Worm (Caenorhabditis elegans) whole organism, L1 larva: ENCODE measurements around the gene srh-2.

ENCODE experiments used
- nhr-77 ChIP-seq: fragments of 150-350 bp; optimal IDR thresholded peaks from 2 replicates; lab custom pipeline; 2014; ENCODE audit warnings: missing biosample characterization, missing genetic modification characterization
- pqm-1 ChIP-seq: sonication (generic microtip); optimal IDR thresholded peaks from 3 replicates; lab custom pipeline; 2017; ENCODE audit warnings: missing biosample characterization, missing genetic modification characterization

DNA sequence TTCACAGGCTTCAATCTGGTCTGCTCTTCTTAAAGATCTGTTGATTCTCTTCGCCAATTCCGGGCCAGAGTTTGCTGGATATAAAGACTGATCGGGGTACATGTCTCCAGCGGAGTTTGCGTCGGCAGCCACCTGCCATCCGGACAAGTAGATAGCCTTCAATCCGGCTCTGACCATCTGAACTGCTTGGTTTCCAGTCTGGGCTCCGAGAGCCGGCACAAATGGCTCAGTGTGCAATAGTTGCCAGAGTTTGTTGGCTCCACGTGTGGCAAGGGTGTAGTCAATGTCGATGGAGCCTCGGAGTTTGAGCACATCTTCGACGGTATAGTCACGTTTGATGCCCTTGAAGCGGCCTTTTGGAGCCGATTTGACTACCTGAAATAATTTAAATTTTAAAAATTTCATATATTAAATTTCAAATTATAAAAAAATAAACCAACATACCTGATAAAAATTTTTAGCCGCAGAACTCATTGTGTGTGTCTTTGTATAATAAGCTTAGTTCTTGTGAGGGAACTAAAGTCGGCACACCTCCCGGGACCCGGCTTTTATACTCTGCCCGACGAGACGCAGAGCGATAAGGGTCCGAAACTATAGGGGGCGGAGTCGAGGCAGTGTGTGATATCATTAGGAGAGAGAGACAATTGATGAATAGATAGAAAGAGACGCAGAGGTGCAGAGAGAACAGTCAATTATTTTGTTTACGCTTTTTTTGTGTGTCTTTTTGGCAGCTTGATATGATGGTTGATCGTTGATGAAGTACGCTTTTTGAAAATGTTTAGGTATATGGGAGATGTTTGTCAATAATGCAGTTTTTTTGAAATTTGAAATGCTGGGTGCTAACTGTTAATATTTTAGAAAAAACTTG lies at the start of gene srh-2, which contains the start of gene icl-1:
- TF ChIP-seq pqm-1 (tag; lab: Kevin White, UChicago) = no peak
- peak; percentile 29 for TF ChIP-seq nhr-77 (tag; lab: Kevin White, UChicago)
